Worm (Caenorhabditis elegans) whole organism, midembryonic: Measurements from ENCODE around the gene ZK121.2.

Experiments used
- T22C8.4 ChIP-seq: fragments of 200-800 bp; sonication (Bioruptor generic); IDR thresholded peaks from 2 replicates; pipeline ENCODE4 v1.3.6; 2022; ENCODE audit warnings: missing genetic modification characterization, missing compliant biosample characterization
- cog-1 ChIP-seq: sonication (generic microtip); optimal IDR thresholded peaks from 2 replicates; lab custom pipeline; 2016; ENCODE audit warnings: missing genetic modification characterization, missing compliant biosample characterization
- flt-1 ChIP-seq: fragments of 200-800 bp; sonication (Bioruptor generic); IDR thresholded peaks from 2 replicates; pipeline ENCODE4 v1.3.6; 2022; ENCODE audit warnings: missing genetic modification characterization, missing compliant biosample characterization
- klf-2 ChIP-seq: fragments of 200-800 bp; sonication (Bioruptor generic); conservative IDR thresholded peaks from 2 replicates; pipeline ENCODE4 v1.3.6; 2022; ENCODE audit warnings: missing genetic modification reagents, missing genetic modification characterization, missing compliant biosample characterization
- med-1 ChIP-seq: sonication (generic microtip); optimal IDR thresholded peaks from 2 replicates; lab custom pipeline; 2017; ENCODE audit warnings: missing genetic modification characterization, mild to moderate bottlenecking, missing compliant biosample characterization, antibody characterized with exemption, missing genetic modification reagents; ENCODE audit not compliant: insufficient read depth
- ref-1 ChIP-seq: fragments of 200-800 bp; sonication (Bioruptor generic); conservative IDR thresholded peaks from 2 replicates; pipeline ENCODE4 v1.3.6; 2022; ENCODE audit warnings: missing genetic modification reagents, missing genetic modification characterization, missing compliant biosample characterization
- tab-1 ChIP-seq: fragments of 200-800 bp; sonication (Bioruptor generic); IDR thresholded peaks from 2 replicates; pipeline ENCODE4 v1.3.6; 2022; ENCODE audit warnings: missing genetic modification characterization, missing compliant biosample characterization
- ztf-23 ChIP-seq: fragments of 200-800 bp; sonication (Bioruptor generic); IDR thresholded peaks from 2 replicates; pipeline ENCODE4 v1.3.6; 2022; ENCODE audit warnings: missing genetic modification reagents, missing genetic modification characterization, missing compliant biosample characterization
- ztf-29 ChIP-seq: fragments of 200-800 bp; sonication (Bioruptor generic); IDR thresholded peaks from 2 replicates; pipeline ENCODE4 v1.3.6; 2022; ENCODE audit warnings: missing genetic modification reagents, missing genetic modification characterization, missing compliant biosample characterization

The ZK121.2 gene

DNA sequence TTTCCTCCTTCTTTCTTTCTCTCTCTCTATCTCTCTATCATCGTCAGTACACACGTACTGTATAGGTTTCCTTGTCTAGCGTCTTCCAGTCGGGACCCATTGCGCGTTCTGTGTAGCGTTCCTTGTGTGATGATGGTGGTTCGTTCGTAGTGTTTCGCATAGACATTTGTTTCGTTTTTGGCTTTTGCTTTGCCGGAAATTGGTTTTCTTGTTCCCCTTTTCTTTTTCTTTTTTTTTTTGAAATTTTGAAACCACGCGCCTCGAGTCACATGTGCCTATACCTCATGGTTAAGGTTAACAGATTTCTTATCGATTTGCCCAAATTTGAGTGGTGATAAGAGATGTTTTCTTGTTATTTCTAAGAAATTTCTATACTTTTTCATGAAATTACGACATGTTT is 22.9 kb upstream of the ZK121.2 start:
- TF ChIP-seq T22C8.4 (GFP tag; lab: Robert Waterston, UW), result no peak
- no peak for TF ChIP-seq klf-2 (GFP tag; lab: Robert Waterston, UW)
- TF ChIP-seq ref-1 (GFP tag; lab: Robert Waterston, UW), result no peak
- no peak for TF ChIP-seq tab-1 (GFP tag; lab: Robert Waterston, UW)
- TF ChIP-seq ztf-29 (GFP tag; lab: Robert Waterston, UW), result no peak
- no peak for TF ChIP-seq ztf-23 (GFP tag; lab: Robert Waterston, UW)
- no peak for TF ChIP-seq cog-1 (tag; lab: Kevin White, UChicago)
- TF ChIP-seq med-1 (GFP tag; lab: Kevin White, UChicago), result no peak
- no peak for TF ChIP-seq flt-1 (GFP tag; lab: Robert Waterston, UW)

- no peak for TF ChIP-seq ztf-23 (GFP tag; lab: Robert Waterston, UW)
- TF ChIP-seq klf-2 (GFP tag; lab: Robert Waterston, UW), result no peak
- no peak for TF ChIP-seq T22C8.4 (GFP tag; lab: Robert Waterston, UW)
- no peak for TF ChIP-seq flt-1 (GFP tag; lab: Robert Waterston, UW)
- no peak for TF ChIP-seq ref-1 (GFP tag; lab: Robert Waterston, UW)
- no peak for TF ChIP-seq ztf-29 (GFP tag; lab: Robert Waterston, UW)
- no peak for TF ChIP-seq tab-1 (GFP tag; lab: Robert Waterston, UW)
- TF ChIP-seq cog-1 (tag; lab: Kevin White, UChicago), result no peak
- TF ChIP-seq med-1 (GFP tag; lab: Kevin White, UChicago), result no peak
Observed at ce11 chrIII:5321661-5322060, 19.8 kb upstream of the ZK121.2 start, which contains the start of gene F52C9.3. Gene F52C9.3, plus strand, starts transcription at chrIII:5321885.

- TF ChIP-seq ztf-23 (GFP tag; lab: Robert Waterston, UW), result no peak
- no peak for TF ChIP-seq ztf-29 (GFP tag; lab: Robert Waterston, UW)
- no peak for TF ChIP-seq T22C8.4 (GFP tag; lab: Robert Waterston, UW)
- TF ChIP-seq cog-1 (tag; lab: Kevin White, UChicago), result no peak
- TF ChIP-seq flt-1 (GFP tag; lab: Robert Waterston, UW), result no peak
- TF ChIP-seq ref-1 (GFP tag; lab: Robert Waterston, UW), result no peak
- TF ChIP-seq med-1 (GFP tag; lab: Kevin White, UChicago), result no peak
- no peak for TF ChIP-seq tab-1 (GFP tag; lab: Robert Waterston, UW)
- TF ChIP-seq klf-2 (GFP tag; lab: Robert Waterston, UW), result no peak
Observed at ce11 chrIII:5326323-5326722, 15.2 kb upstream of the ZK121.2 start, which contains the start of gene sorf-2. Gene sorf-2, plus strand, starts transcription at chrIII:5326623.

ce11 chrIII:5329372-5329771 is 12.1 kb upstream of the ZK121.2 start:
- TF ChIP-seq cog-1 (tag; lab: Kevin White, UChicago) (no peak), T22C8.4 (GFP tag; lab: Robert Waterston, UW) (no peak), med-1 (GFP tag; lab: Kevin White, UChicago) (no peak), tab-1 (GFP tag; lab: Robert Waterston, UW) (no peak), ztf-29 (GFP tag; lab: Robert Waterston, UW) (no peak), ztf-23 (GFP tag; lab: Robert Waterston, UW) (no peak), flt-1 (GFP tag; lab: Robert Waterston, UW) (no peak), klf-2 (GFP tag; lab: Robert Waterston, UW) (no peak), ref-1 (GFP tag; lab: Robert Waterston, UW) (no peak)

- TF ChIP-seq klf-2 (GFP tag; lab: Robert Waterston, UW) (no peak), cog-1 (tag; lab: Kevin White, UChicago) (no peak), tab-1 (GFP tag; lab: Robert Waterston, UW) (no peak), ztf-23 (GFP tag; lab: Robert Waterston, UW) (no peak), T22C8.4 (GFP tag; lab: Robert Waterston, UW) (no peak), med-1 (GFP tag; lab: Kevin White, UChicago) (no peak), ztf-29 (GFP tag; lab: Robert Waterston, UW) (no peak), flt-1 (GFP tag; lab: Robert Waterston, UW) (no peak), ref-1 (GFP tag; lab: Robert Waterston, UW) (no peak)
Observed at ce11 chrIII:5334517-5335049, 6.9 kb upstream of the ZK121.2 start.

- no peak for TF ChIP-seq ztf-23 (GFP tag; lab: Robert Waterston, UW)
- no peak for TF ChIP-seq med-1 (GFP tag; lab: Kevin White, UChicago)
- no peak for TF ChIP-seq ztf-29 (GFP tag; lab: Robert Waterston, UW)
- TF ChIP-seq ref-1 (GFP tag; lab: Robert Waterston, UW), result no peak
- TF ChIP-seq T22C8.4 (GFP tag; lab: Robert Waterston, UW), result no peak
- TF ChIP-seq klf-2 (GFP tag; lab: Robert Waterston, UW), result no peak
- no peak for TF ChIP-seq flt-1 (GFP tag; lab: Robert Waterston, UW)
- TF ChIP-seq tab-1 (GFP tag; lab: Robert Waterston, UW), result no peak
- TF ChIP-seq cog-1 (tag; lab: Kevin White, UChicago), result no peak
Observed at ce11 chrIII:5338787-5339186, 2.7 kb upstream of the ZK121.2 start.

DNA sequence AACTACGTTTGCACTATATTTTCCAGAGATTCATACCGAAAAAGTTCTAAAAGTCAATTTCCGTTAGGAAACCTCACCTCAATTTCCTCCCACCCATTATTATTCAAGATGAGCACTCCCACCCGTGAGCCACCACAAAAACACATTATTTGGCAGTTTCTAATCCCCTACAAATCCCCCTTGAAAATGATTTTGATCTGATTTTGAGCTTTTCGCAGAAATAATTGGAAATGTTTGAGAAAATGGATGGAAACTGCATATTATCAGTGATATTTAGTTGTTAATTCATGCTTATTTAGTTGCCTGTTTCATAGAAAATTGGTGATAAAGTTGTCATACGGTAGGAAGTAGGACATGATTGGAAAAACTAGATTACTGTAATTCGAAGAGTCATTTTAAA is 952 bp upstream of the ZK121.2 start:
- TF ChIP-seq klf-2 (GFP tag; lab: Robert Waterston, UW) (no peak), cog-1 (tag; lab: Kevin White, UChicago) (no peak), ztf-29 (GFP tag; lab: Robert Waterston, UW) (no peak), ref-1 (GFP tag; lab: Robert Waterston, UW) (no peak), flt-1 (GFP tag; lab: Robert Waterston, UW) (no peak), ztf-23 (GFP tag; lab: Robert Waterston, UW) (no peak), med-1 (GFP tag; lab: Kevin White, UChicago) (no peak), T22C8.4 (GFP tag; lab: Robert Waterston, UW) (no peak), tab-1 (GFP tag; lab: Robert Waterston, UW) (no peak)

- TF ChIP-seq flt-1 (GFP tag; lab: Robert Waterston, UW) (no peak), ztf-29 (GFP tag; lab: Robert Waterston, UW) (no peak), ztf-23 (GFP tag; lab: Robert Waterston, UW) (no peak), ref-1 (GFP tag; lab: Robert Waterston, UW) (no peak), klf-2 (GFP tag; lab: Robert Waterston, UW) (no peak), tab-1 (GFP tag; lab: Robert Waterston, UW) (no peak), T22C8.4 (GFP tag; lab: Robert Waterston, UW) (no peak), cog-1 (tag; lab: Kevin White, UChicago) (no peak), med-1 (GFP tag; lab: Kevin White, UChicago) (no peak)
Observed at ce11 chrIII:5343555-5343954, 2.1 kb downstream of the ZK121.2 start.
